Fruit fly (Drosophila melanogaster) whole organism, prepupa: ENCODE measurements around the gene Frl.
A peak's percentile ranks its signal among the peaks of the same experiment; 100 is the strongest.

Experiments used
- CG32006 ChIP-seq: fragments of 200-800 bp; sonication (Bioruptor generic); optimal IDR thresholded peaks from 3 replicates; lab custom pipeline; 2017; ENCODE audit warnings: missing biosample characterization, mild to moderate bottlenecking, missing genetic modification characterization
- CG34406 ChIP-seq: fragments of 200-800 bp; sonication (Bioruptor generic); optimal IDR thresholded peaks from 3 replicates; lab custom pipeline; 2016; ENCODE audit warnings: missing biosample characterization, missing genetic modification characterization
- CG6163 ChIP-seq: fragments of 200-800 bp; sonication (Bioruptor generic); IDR thresholded peaks from 3 replicates; pipeline ENCODE4 v1.3.6; 2022; ENCODE audit warnings: missing biosample characterization, missing genetic modification characterization
- CG6792 ChIP-seq: fragments of 200-800 bp; sonication (Bioruptor generic); optimal IDR thresholded peaks from 3 replicates; lab custom pipeline; 2016; ENCODE audit warnings: missing biosample characterization, missing genetic modification characterization
- CG6854 ChIP-seq: fragments of 200-800 bp; sonication (Bioruptor generic); optimal IDR thresholded peaks from 2 replicates; lab custom pipeline; 2017; ENCODE audit warnings: missing biosample characterization, mild to moderate bottlenecking, missing genetic modification characterization
- CG8119 ChIP-seq: fragments of 200-800 bp; sonication (Bioruptor generic); IDR thresholded peaks from 3 replicates; pipeline ENCODE4 v1.3.6; 2022; ENCODE audit warnings: missing biosample characterization, missing genetic modification characterization
- CG8632 ChIP-seq: fragments of 200-800 bp; sonication (Bioruptor generic); optimal IDR thresholded peaks from 3 replicates; lab custom pipeline; 2016; ENCODE audit warnings: missing biosample characterization, missing genetic modification characterization
- OdsH ChIP-seq: fragments of 200-800 bp; sonication (Bioruptor generic); optimal IDR thresholded peaks from 3 replicates; lab custom pipeline; 2016; ENCODE audit warnings: missing biosample characterization, missing genetic modification characterization
- lz ChIP-seq: fragments of 200-800 bp; sonication (Bioruptor generic); optimal IDR thresholded peaks from 3 replicates; lab custom pipeline; 2016; ENCODE audit warnings: missing biosample characterization, missing genetic modification characterization
- topi ChIP-seq: fragments of 200-800 bp; sonication (Bioruptor generic); optimal IDR thresholded peaks from 3 replicates; lab custom pipeline; 2016; ENCODE audit warnings: missing biosample characterization, missing genetic modification characterization

DNA sequence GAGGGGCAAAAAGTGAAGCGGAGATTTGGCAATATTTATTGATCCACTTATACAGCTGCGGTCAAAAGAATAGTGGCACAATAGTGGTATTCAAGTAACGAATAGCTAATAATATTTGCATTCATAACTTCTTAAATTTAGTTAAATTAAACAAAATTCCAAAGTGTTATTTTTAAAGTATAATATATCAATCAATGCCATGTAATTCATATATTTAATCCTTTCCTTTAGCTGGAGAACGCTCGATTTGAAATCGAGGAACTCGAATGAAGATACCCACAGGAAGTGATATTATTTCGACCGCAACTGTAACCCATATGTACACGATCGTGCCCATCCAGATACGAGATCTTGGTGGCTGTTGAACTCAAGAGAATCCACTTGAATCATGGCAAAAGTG, 26.2 kb downstream of the Frl start:
- TF ChIP-seq CG6163 (GFP tag; lab: Robert Waterston, UW) (no peak), CG6854 (no peak), CG6792 (GFP tag; lab: Kevin White, UChicago) (no peak), CG34406 (GFP tag; lab: Kevin White, UChicago) (no peak), CG8632 (no peak), CG8119 (GFP tag; lab: Robert Waterston, UW) (no peak), CG32006 (GFP tag; lab: Kevin White, UChicago) (no peak), OdsH (GFP tag; lab: Kevin White, UChicago) (no peak), lz (GFP tag; lab: Kevin White, UChicago) (peak; percentile 14), topi (GFP tag; lab: Kevin White, UChicago) (no peak)
